Worm (Caenorhabditis elegans): ENCODE results near the gene C01G12.16.

C01G12.16 gene

ce11 chrIII:4123900-4124299, 37.1 kb upstream of the C01G12.16 start:
- no peak for TF ChIP-seq lin-13 (tag; optimal IDR thresholded peaks at IDR 0.05)
- peak; percentile 45 for TF ChIP-seq ces-1 (GFP tag; optimal IDR thresholded peaks at IDR 0.05)

ce11 chrIII:4131814-4132555, 29.1 kb upstream of the C01G12.16 start:
- TF ChIP-seq ces-1 (GFP tag; optimal IDR thresholded peaks at IDR 0.05), result peak; percentile 93
- TF ChIP-seq ceh-43 (GFP tag; optimal IDR thresholded peaks at IDR 0.05), result no peak

- TF ChIP-seq nhr-2 (tag; optimal IDR thresholded peaks at IDR 0.05), result no peak
- no peak for TF ChIP-seq zip-8 (tag; optimal IDR thresholded peaks at IDR 0.05)
- TF ChIP-seq hlh-1 (tag; optimal IDR thresholded peaks at IDR 0.05), result no peak
- no peak for TF ChIP-seq blmp-1 (tag; optimal IDR thresholded peaks at IDR 0.05)
- no peak for TF ChIP-seq flh-1 (GFP tag; optimal IDR thresholded peaks at IDR 0.05)
- no peak for TF ChIP-seq lin-13 (tag; optimal IDR thresholded peaks at IDR 0.05)
- no peak for TF ChIP-seq mep-1 (tag; optimal IDR thresholded peaks at IDR 0.05)
- TF ChIP-seq unc-120 (tag; optimal IDR thresholded peaks at IDR 0.05; ENCODE audit: poor library complexity, severe bottlenecking), result no peak
- no peak for TF ChIP-seq tbx-8 (GFP tag; optimal IDR thresholded peaks at IDR 0.05)
- no peak for TF ChIP-seq elt-3 (tag; optimal IDR thresholded peaks at IDR 0.05)
- TF ChIP-seq ceh-39 (tag; optimal IDR thresholded peaks at IDR 0.05), result no peak
- no peak for TF ChIP-seq nhr-237 (tag; optimal IDR thresholded peaks at IDR 0.05)
- no peak for TF ChIP-seq M03D4.4 (tag; optimal IDR thresholded peaks at IDR 0.05)
- no peak for TF ChIP-seq mab-5 (tag; optimal IDR thresholded peaks at IDR 0.05)
- TF ChIP-seq nhr-76 (tag; optimal IDR thresholded peaks at IDR 0.05), result no peak
- no peak for TF ChIP-seq nhr-12 (tag; optimal IDR thresholded peaks at IDR 0.05)
- no peak for TF ChIP-seq sem-2 (GFP tag; optimal IDR thresholded peaks at IDR 0.05)
- TF ChIP-seq snpc-4 (tag; optimal IDR thresholded peaks at IDR 0.05), result no peak
These were observed 27.0 kb upstream of the C01G12.16 start for ce11 chrIII:4134059-4134458.

ce11 chrIII:4137180-4137579, 23.9 kb upstream of the C01G12.16 start:
- TF ChIP-seq tbx-8 (GFP tag; optimal IDR thresholded peaks at IDR 0.05) (no peak), pha-4 (tag; optimal IDR thresholded peaks at IDR 0.05) (no peak), snpc-4 (tag; optimal IDR thresholded peaks at IDR 0.05) (no peak), drap-1 (GFP tag; optimal IDR thresholded peaks at IDR 0.05) (no peak), lin-32 (GFP tag; optimal IDR thresholded peaks at IDR 0.05) (no peak), unc-39 (tag; optimal IDR thresholded peaks at IDR 0.05) (no peak), hlh-1 (tag; optimal IDR thresholded peaks at IDR 0.05) (no peak), elt-3 (tag; optimal IDR thresholded peaks at IDR 0.05) (no peak), nhr-28 (tag; optimal IDR thresholded peaks at IDR 0.05) (no peak), nhr-76 (tag; optimal IDR thresholded peaks at IDR 0.05) (no peak), unc-120 (tag; optimal IDR thresholded peaks at IDR 0.05; ENCODE audit: poor library complexity, severe bottlenecking) (no peak), nhr-12 (tag; optimal IDR thresholded peaks at IDR 0.05) (no peak), ztf-11 (tag; optimal IDR thresholded peaks at IDR 0.05) (no peak), bed-3 (GFP tag; optimal IDR thresholded peaks at IDR 0.05) (no peak), nhr-2 (tag; optimal IDR thresholded peaks at IDR 0.05) (no peak)

ce11 chrIII:4143170-4143569, 17.9 kb upstream of the C01G12.16 start:
- TF ChIP-seq nhr-237 (tag; optimal IDR thresholded peaks at IDR 0.05) (no peak), lin-32 (GFP tag; optimal IDR thresholded peaks at IDR 0.05) (no peak), mep-1 (tag; optimal IDR thresholded peaks at IDR 0.05) (no peak), unc-62 (GFP tag; optimal IDR thresholded peaks at IDR 0.05) (no peak), tbx-8 (GFP tag; optimal IDR thresholded peaks at IDR 0.05) (no peak), sptf-1 (tag; optimal IDR thresholded peaks at IDR 0.05) (no peak), ceh-39 (tag; optimal IDR thresholded peaks at IDR 0.05) (no peak), sem-2 (GFP tag; optimal IDR thresholded peaks at IDR 0.05) (no peak), ztf-11 (tag; optimal IDR thresholded peaks at IDR 0.05) (no peak), M03D4.4 (tag; optimal IDR thresholded peaks at IDR 0.05) (no peak), lin-13 (tag; optimal IDR thresholded peaks at IDR 0.05) (no peak), nhr-76 (tag; optimal IDR thresholded peaks at IDR 0.05) (no peak), mab-5 (tag; optimal IDR thresholded peaks at IDR 0.05) (no peak), bed-3 (GFP tag; optimal IDR thresholded peaks at IDR 0.05) (no peak), pha-4 (tag; optimal IDR thresholded peaks at IDR 0.05) (no peak), blmp-1 (tag; optimal IDR thresholded peaks at IDR 0.05) (no peak), hlh-1 (tag; optimal IDR thresholded peaks at IDR 0.05) (no peak), elt-1 (tag; optimal IDR thresholded peaks at IDR 0.05; ENCODE audit: borderline replicate concordance, insufficient read depth) (no peak), lsy-2 (tag; optimal IDR thresholded peaks at IDR 0.05) (no peak), snpc-4 (tag; optimal IDR thresholded peaks at IDR 0.05) (no peak)

Measured in whole organism, mixed stage, embryonic.